Worm (Caenorhabditis elegans): ENCODE results near the gene R08A2.5.

DNA sequence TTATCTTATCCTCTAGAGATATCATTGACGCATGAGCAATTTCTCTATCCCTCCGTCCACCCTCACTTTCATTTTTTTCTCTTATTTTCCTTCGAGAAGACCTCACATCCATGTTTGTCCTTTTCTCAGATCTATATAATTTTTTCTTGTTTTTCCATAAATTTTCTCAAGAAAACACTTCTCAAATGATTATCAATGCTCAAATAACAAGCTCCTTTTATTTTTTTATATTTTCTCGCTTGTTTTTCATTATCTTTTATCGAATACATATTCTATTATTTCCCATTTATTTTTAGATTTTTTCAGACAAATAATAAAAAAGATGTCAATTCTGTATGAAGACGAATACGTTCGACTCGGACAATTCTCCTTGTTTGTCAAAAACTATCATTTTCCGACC, 10.6 kb downstream of the R08A2.5 start, which contains the start of gene R08A2.7:
- TF ChIP-seq pqm-1 (tag; optimal IDR thresholded peaks at IDR 0.05), result no peak
- no peak for TF ChIP-seq unc-62 (GFP tag; optimal IDR thresholded peaks at IDR 0.05)
- no peak for TF ChIP-seq lin-13 (GFP tag; optimal IDR thresholded peaks at IDR 0.05)
- TF ChIP-seq efl-3 (GFP tag; optimal IDR thresholded peaks at IDR 0.05), result no peak
